Fruit fly (Drosophila melanogaster): ENCODE measurements around the gene Sf3b5.

Sf3b5 gene

DNA sequence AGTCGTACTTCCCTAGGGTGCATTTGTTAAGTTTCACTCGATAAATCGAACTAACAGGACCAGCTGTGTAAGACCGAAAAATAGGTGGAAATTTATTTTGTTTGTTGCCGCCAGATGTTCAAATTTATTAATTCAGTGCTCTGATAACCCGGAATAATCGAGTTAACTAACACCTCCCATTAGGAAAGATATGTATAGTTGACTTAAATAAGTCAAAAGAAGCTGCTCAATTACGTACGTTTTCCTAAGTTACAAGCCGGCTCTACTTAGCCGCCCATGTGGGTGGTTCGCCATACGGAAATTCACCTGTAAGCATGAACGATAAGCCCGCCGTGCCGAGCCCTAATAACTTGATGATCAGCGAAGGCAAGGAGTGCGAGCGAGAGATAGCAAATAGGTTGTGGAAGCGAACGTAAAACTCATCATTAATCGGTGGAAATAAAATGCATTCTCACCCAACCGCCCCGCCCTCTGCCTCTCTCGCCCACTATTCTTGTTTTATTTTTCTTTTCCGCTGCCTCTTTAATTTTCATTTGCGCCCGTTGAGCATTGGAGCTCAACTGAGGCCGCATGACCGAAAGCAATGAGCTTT lies 38.8 kb upstream of the Sf3b5 start (continued):
- TF ChIP-seq esg (GFP tag; conservative IDR thresholded peaks at IDR 0.05) (no peak), CG2202 (tag; optimal IDR thresholded peaks at IDR 0.05) (no peak), cg (GFP tag; optimal IDR thresholded peaks at IDR 0.05) (no peak), CG2712 (tag; optimal IDR thresholded peaks at IDR 0.05) (peak; percentile 61), CG10274 (GFP tag; optimal IDR thresholded peaks at IDR 0.05) (peak; percentile 9), sens (GFP tag) (peak; percentile 45), HmgZ (tag; optimal IDR thresholded peaks at IDR 0.05) (no peak), Bteb2 (GFP tag; optimal IDR thresholded peaks at IDR 0.05) (no peak), pum (GFP tag; optimal IDR thresholded peaks at IDR 0.05) (no peak), CkIIα-i1 (GFP tag; IDR thresholded peaks at IDR 0.05) (no peak), Pdp1 (GFP tag; optimal IDR thresholded peaks at IDR 0.05) (peak in 1 of 2 experiments; percentile 19), CG12391 (tag; optimal IDR thresholded peaks at IDR 0.05) (peak; percentile 31), sqz (GFP tag; optimal IDR thresholded peaks at IDR 0.05) (no peak), chm (GFP tag; IDR thresholded peaks at IDR 0.05) (no peak), Doc2 (GFP tag; IDR thresholded peaks at IDR 0.05) (no peak), CG12942 (GFP tag; optimal IDR thresholded peaks at IDR 0.05) (no peak), CG3407 (GFP tag; optimal IDR thresholded peaks at IDR 0.05) (no peak), zfh2 (GFP tag; optimal IDR thresholded peaks at IDR 0.05) (peak; percentile 57), CG10654 (GFP tag; optimal IDR thresholded peaks at IDR 0.05) (no peak), CG8944 (GFP tag; optimal IDR thresholded peaks at IDR 0.05) (no peak), HmgD (GFP tag; optimal IDR thresholded peaks at IDR 0.05) (no peak), CG8089 (GFP tag; optimal IDR thresholded peaks at IDR 0.05) (no peak), ind (GFP tag; optimal IDR thresholded peaks at IDR 0.05) (peak; percentile 66), mirr (GFP tag; optimal IDR thresholded peaks at IDR 0.05) (no peak), MBD-R2 (GFP tag; IDR thresholded peaks at IDR 0.05) (no peak), CG16815 (GFP tag; optimal IDR thresholded peaks at IDR 0.05) (peak; percentile 39), gce (GFP tag; IDR thresholded peaks at IDR 0.05) (no peak), cato (GFP tag; optimal IDR thresholded peaks at IDR 0.05; ENCODE audit: borderline replicate concordance) (no peak), hth (optimal IDR thresholded peaks at IDR 0.05) (no peak), CG3838 (GFP tag; optimal IDR thresholded peaks at IDR 0.05) (no peak), Xbp1 (GFP tag; optimal IDR thresholded peaks at IDR 0.05) (peak; percentile 28), CG34376 (GFP tag; optimal IDR thresholded peaks at IDR 0.05) (no peak), dmrt99B (tag; optimal IDR thresholded peaks at IDR 0.05) (peak; percentile 76), PHDP (tag; optimal IDR thresholded peaks at IDR 0.05) (no peak), CG13624 (GFP tag; optimal IDR thresholded peaks at IDR 0.05) (no peak), C15 (GFP tag; IDR thresholded peaks at IDR 0.05) (no peak), usp (GFP tag; optimal IDR thresholded peaks at IDR 0.05) (no peak), CG14667 (GFP tag; IDR thresholded peaks at IDR 0.05) (no peak), CG13894 (tag; optimal IDR thresholded peaks at IDR 0.05) (no peak), CG12659 (GFP tag; optimal IDR thresholded peaks at IDR 0.05) (peak; percentile 50), Dref (GFP tag; IDR thresholded peaks at IDR 0.05) (no peak), B-H1 (GFP tag; IDR thresholded peaks at IDR 0.05) (no peak), CG33557 (GFP tag; optimal IDR thresholded peaks at IDR 0.05) (no peak), so (GFP tag; IDR thresholded peaks at IDR 0.05) (no peak), CG11560 (tag; IDR thresholded peaks at IDR 0.05) (no peak), gsb-n (tag; optimal IDR thresholded peaks at IDR 0.05) (no peak), CG6654 (GFP tag; optimal IDR thresholded peaks at IDR 0.05) (no peak), Doc3 (GFP tag; IDR thresholded peaks at IDR 0.05; ENCODE audit: partially characterized antibody) (no peak), zen (tag; optimal IDR thresholded peaks at IDR 0.05) (peak; percentile 13), bcd (GFP tag; optimal IDR thresholded peaks at IDR 0.05) (peak; percentile 55), grn (GFP tag; optimal IDR thresholded peaks at IDR 0.05) (no peak), btn (GFP tag; optimal IDR thresholded peaks at IDR 0.05) (no peak)

Measured in whole organism, embryonic.